Fruit fly (Drosophila melanogaster): ENCODE measurements around the gene CG43145.

Gene CG43145

DNA sequence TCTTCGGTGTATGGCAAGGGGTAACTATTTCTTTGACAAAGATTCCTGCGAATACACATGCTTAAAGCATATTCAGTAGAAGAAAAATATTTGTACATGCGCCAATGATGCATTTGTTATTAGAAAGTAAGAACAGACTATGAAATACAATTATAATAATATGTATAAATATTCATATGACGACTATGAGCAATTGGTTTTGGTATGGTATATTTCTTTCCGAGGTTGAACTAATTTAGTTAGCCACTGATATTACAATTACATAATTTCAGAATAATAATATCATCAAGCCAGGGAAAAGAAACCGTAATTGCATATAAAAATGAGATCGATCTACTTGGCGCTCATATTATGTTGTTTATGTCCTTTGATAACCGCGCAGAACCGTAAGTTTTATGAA lies at the start of gene CG43145:
Gene CG43145, plus strand, starts transcription at position 301 of the 400 bp plus-strand sequence.
- TF ChIP-seq kay (GFP tag; ENCODE audit: borderline replicate concordance), result no peak

dm6 chr2L:3654956-3655618 lies 46.5 kb upstream of the CG43145 start:
- TF ChIP-seq Crg-1 (GFP tag; optimal IDR thresholded peaks at IDR 0.05) (no peak), CG7045 (GFP tag; optimal IDR thresholded peaks at IDR 0.05) (no peak), CG14711 (tag; optimal IDR thresholded peaks at IDR 0.05) (no peak), cic (GFP tag; optimal IDR thresholded peaks at IDR 0.05) (no peak), CG12768 (GFP tag; optimal IDR thresholded peaks at IDR 0.05) (no peak), Clk (GFP tag; optimal IDR thresholded peaks at IDR 0.05) (no peak), CG7101 (tag; optimal IDR thresholded peaks at IDR 0.05) (no peak), Hr96 (GFP tag; optimal IDR thresholded peaks at IDR 0.05) (no peak), pad (GFP tag; optimal IDR thresholded peaks at IDR 0.05) (no peak), ovo (GFP tag; optimal IDR thresholded peaks at IDR 0.05) (no peak), CG33017 (tag; optimal IDR thresholded peaks at IDR 0.05) (no peak), kay (GFP tag; ENCODE audit: borderline replicate concordance) (no peak), Mnt (GFP tag; optimal IDR thresholded peaks at IDR 0.05) (no peak), CG1620 (GFP tag; optimal IDR thresholded peaks at IDR 0.05) (no peak), CG11617 (GFP tag; optimal IDR thresholded peaks at IDR 0.05) (no peak), tj (GFP tag; optimal IDR thresholded peaks at IDR 0.05) (no peak), cnc (optimal IDR thresholded peaks at IDR 0.05) (no peak), toe (GFP tag; optimal IDR thresholded peaks at IDR 0.05) (no peak)

DNA sequence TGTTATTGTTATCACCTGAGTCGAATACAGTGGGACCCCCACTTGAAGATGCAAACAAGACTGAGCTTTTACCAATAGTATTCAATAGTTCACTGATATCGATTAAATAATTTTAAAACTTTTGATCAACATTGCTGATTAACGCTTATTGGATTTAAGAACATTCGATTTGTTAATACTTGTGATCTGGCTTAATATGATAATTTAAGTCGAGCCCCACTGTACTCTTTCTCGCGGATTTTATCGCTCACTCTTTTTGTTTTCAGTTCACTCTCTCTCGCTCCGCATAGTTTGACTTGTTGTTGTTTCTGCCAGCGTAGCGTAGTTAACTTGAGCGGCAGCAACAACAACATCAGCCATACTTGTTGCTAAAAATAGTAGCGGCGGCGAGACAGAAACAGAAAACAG lies 45.9 kb upstream of the CG43145 start:
- TF ChIP-seq CG7101 (tag; optimal IDR thresholded peaks at IDR 0.05) (peak; percentile 99), cic (GFP tag; optimal IDR thresholded peaks at IDR 0.05) (peak; percentile 93), CG5204 (GFP tag; optimal IDR thresholded peaks at IDR 0.05) (peak; percentile 98), Crg-1 (GFP tag; optimal IDR thresholded peaks at IDR 0.05) (peak; percentile 98), toe (GFP tag; optimal IDR thresholded peaks at IDR 0.05) (peak; percentile 98), ovo (GFP tag; optimal IDR thresholded peaks at IDR 0.05) (peak; percentile 95), CG11617 (GFP tag; optimal IDR thresholded peaks at IDR 0.05) (peak; percentile 99), Mnt (GFP tag; optimal IDR thresholded peaks at IDR 0.05) (peak; percentile 96), pad (GFP tag; optimal IDR thresholded peaks at IDR 0.05) (peak; percentile 92), CG33017 (tag; optimal IDR thresholded peaks at IDR 0.05) (peak; percentile 99), cnc (optimal IDR thresholded peaks at IDR 0.05) (no peak), CG7045 (GFP tag; optimal IDR thresholded peaks at IDR 0.05) (peak; percentile 98), CG1620 (GFP tag; optimal IDR thresholded peaks at IDR 0.05) (peak; percentile 98), bab1 (GFP tag; optimal IDR thresholded peaks at IDR 0.05) (peak; percentile 99), Hr96 (GFP tag; optimal IDR thresholded peaks at IDR 0.05) (peak; percentile 99), Clk (GFP tag; optimal IDR thresholded peaks at IDR 0.05) (peak; percentile 97), CG14711 (tag; optimal IDR thresholded peaks at IDR 0.05) (peak; percentile 96), tj (GFP tag; optimal IDR thresholded peaks at IDR 0.05) (peak; percentile 90), CG12768 (GFP tag; optimal IDR thresholded peaks at IDR 0.05) (peak; percentile 99), kay (GFP tag; ENCODE audit: borderline replicate concordance) (peak; percentile 98)

DNA sequence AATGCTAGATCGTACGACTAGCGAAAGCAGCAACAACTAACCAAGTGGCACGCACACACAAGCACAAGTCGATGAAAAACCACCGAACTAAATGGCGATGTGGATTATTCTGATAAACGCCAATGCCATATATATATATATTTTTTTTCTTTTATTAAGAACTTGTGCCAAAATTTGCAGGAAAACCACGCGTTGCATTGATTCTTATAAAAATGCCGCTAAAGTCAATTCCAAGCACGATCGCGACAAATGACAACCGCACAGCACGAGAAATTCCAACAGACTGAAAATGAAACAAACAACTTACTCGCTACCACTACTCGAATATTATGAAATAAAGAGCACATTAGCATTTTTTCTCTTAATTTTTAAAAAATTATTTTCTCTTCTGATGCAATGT lies 45.0 kb upstream of the CG43145 start, which contains the start of gene for:
Gene for, minus strand, starts transcription at position 287 of the 400 bp plus-strand sequence.
- TF ChIP-seq Mnt (GFP tag; optimal IDR thresholded peaks at IDR 0.05) (peak; percentile 64), Hr96 (GFP tag; optimal IDR thresholded peaks at IDR 0.05) (no peak), CG12768 (GFP tag; optimal IDR thresholded peaks at IDR 0.05) (peak; percentile 1)

- TF ChIP-seq CG11617 (GFP tag; optimal IDR thresholded peaks at IDR 0.05), result no peak
- TF ChIP-seq pad (GFP tag; optimal IDR thresholded peaks at IDR 0.05), result peak; percentile 99
- peak; percentile 58 for TF ChIP-seq ovo (GFP tag; optimal IDR thresholded peaks at IDR 0.05)
- TF ChIP-seq toe (GFP tag; optimal IDR thresholded peaks at IDR 0.05), result peak; percentile 55
- no peak for TF ChIP-seq tj (GFP tag; optimal IDR thresholded peaks at IDR 0.05)
- peak; percentile 19 for TF ChIP-seq CG7101 (tag; optimal IDR thresholded peaks at IDR 0.05)
- peak; percentile 45 for TF ChIP-seq Hr96 (GFP tag; optimal IDR thresholded peaks at IDR 0.05)
- no peak for TF ChIP-seq Mnt (GFP tag; optimal IDR thresholded peaks at IDR 0.05)
- no peak for TF ChIP-seq Crg-1 (GFP tag; optimal IDR thresholded peaks at IDR 0.05)
- no peak for TF ChIP-seq kay (GFP tag; ENCODE audit: borderline replicate concordance)
- TF ChIP-seq CG1620 (GFP tag; optimal IDR thresholded peaks at IDR 0.05), result peak; percentile 57
- TF ChIP-seq bab1 (GFP tag; optimal IDR thresholded peaks at IDR 0.05), result peak; percentile 12
- TF ChIP-seq cic (GFP tag; optimal IDR thresholded peaks at IDR 0.05), result peak; percentile 30
- peak; percentile 9 for TF ChIP-seq CG7045 (GFP tag; optimal IDR thresholded peaks at IDR 0.05)
- TF ChIP-seq cnc (optimal IDR thresholded peaks at IDR 0.05), result no peak
Measured at dm6 chr2L:3657349-3658142, 44.1 kb upstream of the CG43145 start.

DNA sequence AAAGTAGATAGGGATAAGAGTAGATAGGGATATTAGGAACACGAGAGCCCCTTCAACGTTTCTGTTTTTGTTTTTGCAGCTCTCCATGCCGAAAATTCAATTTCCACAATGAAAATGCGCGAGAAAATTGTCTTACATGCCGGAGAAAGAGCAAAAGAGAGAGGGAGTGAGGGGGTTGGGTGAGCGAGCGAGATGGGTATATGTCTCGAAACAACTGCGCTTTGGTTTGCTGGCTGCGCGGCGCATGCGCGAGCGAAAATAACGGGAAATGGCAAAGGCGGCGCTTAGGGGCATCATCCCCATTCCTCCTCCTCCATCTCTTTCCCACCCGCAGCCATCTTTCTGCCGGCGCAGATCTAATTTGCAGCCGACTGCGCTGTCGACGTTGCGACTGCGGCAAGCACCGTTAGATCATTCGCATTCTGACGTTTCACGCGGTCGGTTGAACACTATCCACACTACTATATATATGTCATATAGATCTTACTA lies 39.3 kb upstream of the CG43145 start, which contains the start of gene Drgx:
Gene Drgx, plus strand, starts transcription at position 439 of the 489 bp plus-strand sequence.
- TF ChIP-seq ovo (GFP tag; optimal IDR thresholded peaks at IDR 0.05) (peak; percentile 46), Clk (GFP tag; optimal IDR thresholded peaks at IDR 0.05) (no peak), CG14711 (tag; optimal IDR thresholded peaks at IDR 0.05) (no peak), cnc (optimal IDR thresholded peaks at IDR 0.05) (no peak), pad (GFP tag; optimal IDR thresholded peaks at IDR 0.05) (peak; percentile 97)

Measured in whole organism, adult.